Worm (Caenorhabditis elegans): ENCODE results near the gene srap-1.

The srap-1 gene

DNA sequence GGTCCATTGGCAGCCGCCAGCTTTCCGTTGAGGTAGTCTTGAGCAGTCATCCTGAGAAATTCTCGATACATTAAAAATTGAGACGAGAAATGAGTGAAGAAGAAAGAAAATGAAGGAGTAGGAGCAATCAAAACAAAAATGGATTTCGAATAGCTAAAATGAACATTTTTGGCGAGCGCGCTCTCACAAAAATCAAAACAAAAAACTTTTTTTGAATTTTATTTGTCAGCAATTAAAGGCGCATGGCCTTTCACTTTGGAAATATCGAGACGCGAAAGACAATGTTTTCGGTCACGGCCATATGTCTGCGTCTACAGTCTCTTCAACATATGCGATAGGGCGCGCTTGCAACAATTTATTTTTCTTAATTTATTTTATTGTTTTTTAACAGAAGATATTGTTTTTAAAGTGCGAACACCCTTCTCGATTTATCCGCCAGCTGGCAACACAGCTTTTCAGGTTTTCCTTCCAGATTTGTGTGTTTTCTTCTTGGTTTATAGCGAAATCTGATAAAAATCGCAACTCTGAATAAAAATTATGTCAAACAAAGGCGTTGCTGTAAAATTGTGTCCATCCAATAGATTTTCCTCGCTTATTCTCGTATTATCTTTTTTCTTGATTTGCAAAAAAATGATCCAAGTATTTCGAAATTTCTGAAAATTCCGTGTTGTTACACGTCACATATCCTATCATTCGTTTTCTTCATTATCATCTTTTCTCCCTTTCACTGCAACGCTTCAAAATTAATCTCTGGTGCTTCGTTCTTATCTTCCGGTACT is 36.0 kb downstream of the srap-1 start, which contains the start of the genes rpn-9 and T06D8.9 (continued):
- TF ChIP-seq let-526 (GFP tag; IDR thresholded peaks at IDR 0.05) (0 out of 2 replicates have a peak, but pooled peaks have one; percentile 20), xnd-1 (tag; optimal IDR thresholded peaks at IDR 0.05) (peak; percentile 65), ztf-22 (GFP tag; optimal IDR thresholded peaks at IDR 0.05) (no peak), ekl-4 (GFP tag; IDR thresholded peaks at IDR 0.05) (peak; percentile 68), F33H1.4 (GFP tag; IDR thresholded peaks at IDR 0.05) (peak; percentile 84), let-607 (tag; optimal IDR thresholded peaks at IDR 0.05) (no peak), ztf-6 (GFP tag; IDR thresholded peaks at IDR 0.05) (no peak), pbrm-1 (GFP tag; IDR thresholded peaks at IDR 0.05) (peak; percentile 81), B0019.2 (GFP tag; conservative IDR thresholded peaks at IDR 0.05) (peak; percentile 78), mes-4 (tag; optimal IDR thresholded peaks at IDR 0.05) (no peak), nhr-90 (tag; optimal IDR thresholded peaks at IDR 0.05) (no peak), die-1 (tag; optimal IDR thresholded peaks at IDR 0.05) (no peak), egl-18 (GFP tag; IDR thresholded peaks at IDR 0.05) (no peak), aptf-2 (GFP tag; conservative IDR thresholded peaks at IDR 0.05) (no peak), snpc-3.4 (tag; optimal IDR thresholded peaks at IDR 0.05) (peak; percentile 48), ztf-18 (tag; optimal IDR thresholded peaks at IDR 0.05) (peak; percentile 77), chd-7 (tag; optimal IDR thresholded peaks at IDR 0.05) (no peak), attf-3 (GFP tag; conservative IDR thresholded peaks at IDR 0.05) (peak; percentile 82), dox-1 (GFP tag; IDR thresholded peaks at IDR 0.05) (peak; percentile 88), B0336.3 (GFP tag; IDR thresholded peaks at IDR 0.05) (peak; percentile 28; the same call in 1 of the 2 replicates), B0035.1 (tag; optimal IDR thresholded peaks at IDR 0.05) (no peak), lsl-1 (GFP tag; optimal IDR thresholded peaks at IDR 0.05) (peak; percentile 90), efl-1 (GFP tag; optimal IDR thresholded peaks at IDR 0.05) (peak; percentile 79), hrde-1 (tag; optimal IDR thresholded peaks at IDR 0.05; ENCODE audit: borderline replicate concordance) (no peak), F55B11.4 (tag; optimal IDR thresholded peaks at IDR 0.05; ENCODE audit: borderline replicate concordance, insufficient read depth) (no peak), madf-8 (GFP tag; conservative IDR thresholded peaks at IDR 0.05) (peak; percentile 66), F37B4.10 (GFP tag; IDR thresholded peaks at IDR 0.05) (no peak), pha-4 (tag; optimal IDR thresholded peaks at IDR 0.05) (no peak), zfh-2 (GFP tag; conservative IDR thresholded peaks at IDR 0.05) (no peak), him-1 (tag; optimal IDR thresholded peaks at IDR 0.05) (no peak), gei-17 (GFP tag; optimal IDR thresholded peaks at IDR 0.05) (no peak), rpc-1 (optimal IDR thresholded peaks at IDR 0.05) (no peak), rpc-1 (tag; optimal IDR thresholded peaks at IDR 0.05) (no peak)

DNA sequence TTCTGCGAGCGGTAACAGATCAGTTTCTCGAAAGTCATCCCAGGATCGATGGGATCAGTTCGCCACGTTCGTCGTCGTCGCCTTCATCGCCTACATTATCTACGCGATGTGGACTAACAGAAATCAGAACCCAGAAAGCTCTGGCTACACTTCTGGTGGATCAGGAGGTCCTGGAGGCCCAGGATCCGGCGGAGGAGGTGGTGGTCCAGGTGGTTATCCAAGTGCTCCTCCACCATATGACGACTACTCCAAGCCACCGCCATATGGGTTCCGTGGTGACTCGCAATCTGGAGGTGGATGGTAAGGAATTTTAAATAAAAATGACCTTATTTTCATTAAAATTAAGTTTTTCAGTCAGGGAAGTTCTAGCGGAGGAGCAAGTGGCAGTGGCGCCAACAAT is 37.2 kb downstream of the srap-1 start:
- no peak for TF ChIP-seq akir-1 (GFP tag; optimal IDR thresholded peaks at IDR 0.05)
- TF ChIP-seq nhr-80 (tag; optimal IDR thresholded peaks at IDR 0.05), result no peak
- TF ChIP-seq dox-1 (GFP tag; IDR thresholded peaks at IDR 0.05), result 0 out of 2 replicates have a peak, but pooled peaks have one; percentile 24
- TF ChIP-seq ZK185.1 (tag; optimal IDR thresholded peaks at IDR 0.05; ENCODE audit: poor library complexity, severe bottlenecking), result no peak
- TF ChIP-seq tlf-1 (GFP tag; optimal IDR thresholded peaks at IDR 0.05), result no peak
- TF ChIP-seq T07F8.4 (tag; optimal IDR thresholded peaks at IDR 0.05), result no peak
- no peak for TF ChIP-seq hsf-1 (GFP tag; IDR thresholded peaks at IDR 0.05)
- no peak for TF ChIP-seq sdz-38 (tag; optimal IDR thresholded peaks at IDR 0.05)
- TF ChIP-seq lag-1 (GFP tag; IDR thresholded peaks at IDR 0.05), result no peak
- no peak for TF ChIP-seq snpc-3.4 (tag; optimal IDR thresholded peaks at IDR 0.05)
- TF ChIP-seq F49E8.2 (tag; optimal IDR thresholded peaks at IDR 0.05; ENCODE audit: insufficient read depth), result no peak
- TF ChIP-seq zfh-2 (GFP tag; conservative IDR thresholded peaks at IDR 0.05), result peak; percentile 52
- no peak for TF ChIP-seq rcor-1 (GFP tag; IDR thresholded peaks at IDR 0.05)
- no peak for TF ChIP-seq bed-1 (GFP tag; IDR thresholded peaks at IDR 0.05)
- no peak for TF ChIP-seq madf-6 (GFP tag; IDR thresholded peaks at IDR 0.05)

Data from whole organism, young adult.